Fruit fly (Drosophila melanogaster): Measurements from ENCODE around the gene mdy.

DNA sequence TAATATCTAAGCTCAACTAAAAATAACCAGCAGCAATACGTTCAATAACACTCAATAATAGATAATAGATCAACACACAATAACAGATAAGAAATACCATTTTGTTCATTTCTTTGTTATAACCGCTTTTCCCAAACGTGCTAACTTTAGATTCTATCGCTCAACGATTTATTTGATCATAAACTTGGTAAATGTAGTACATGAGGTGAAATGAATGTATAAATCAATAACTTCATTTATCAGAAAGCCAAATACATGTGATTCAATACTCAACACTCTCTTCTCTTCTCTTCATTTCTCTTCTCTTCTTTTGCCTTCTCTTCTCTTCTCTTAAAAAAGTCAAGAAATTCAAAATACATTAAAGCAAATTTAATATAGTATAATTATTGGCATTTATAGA is 41.2 kb downstream of the mdy start:
- TF ChIP-seq EcR (GFP tag; optimal IDR thresholded peaks at IDR 0.05) (no peak), pan (optimal IDR thresholded peaks at IDR 0.05) (no peak), usp (GFP tag; optimal IDR thresholded peaks at IDR 0.05) (no peak)
